Worm (Caenorhabditis elegans) whole organism, mixed stage, embryonic: Measurements from ENCODE around the gene npax-2.

ENCODE experiments used
- M03D4.4 ChIP-seq: sonication (generic microtip); optimal IDR thresholded peaks from 2 replicates; lab custom pipeline; 2017; ENCODE audit warnings: mild to moderate bottlenecking, missing genetic modification characterization, missing compliant biosample characterization
- bed-3 ChIP-seq: fragments of 200-800 bp; sonication (Bioruptor generic); optimal IDR thresholded peaks from 3 replicates; lab custom pipeline; 2018; ENCODE audit warnings: mild to moderate bottlenecking, missing genetic modification characterization, moderate library complexity, missing compliant biosample characterization
- blmp-1 ChIP-seq: fragments of 150-350 bp; optimal IDR thresholded peaks from 2 replicates; lab custom pipeline; 2014; ENCODE audit warnings: missing biosample characterization, missing genetic modification characterization
- ceh-83 ChIP-seq: fragments of 200-800 bp; sonication (Bioruptor generic); optimal IDR thresholded peaks from 2 replicates; lab custom pipeline; 2018; ENCODE audit warnings: mild to moderate bottlenecking, missing genetic modification characterization, missing compliant biosample characterization
- ces-1 ChIP-seq: fragments of 150-350 bp; optimal IDR thresholded peaks from 2 replicates; lab custom pipeline; 2014; ENCODE audit warnings: missing biosample characterization, missing genetic modification reagents, missing genetic modification characterization
- cnd-1 ChIP-seq: fragments of 200-800 bp; sonication (Bioruptor generic); optimal IDR thresholded peaks from 2 replicates; lab custom pipeline; 2018; ENCODE audit warnings: mild to moderate bottlenecking, missing genetic modification characterization, missing compliant biosample characterization
- elt-1 ChIP-seq: sonication (generic microtip); optimal IDR thresholded peaks from 2 replicates; lab custom pipeline; 2017; ENCODE audit warnings: missing genetic modification characterization, mild to moderate bottlenecking, missing compliant biosample characterization, antibody characterized with exemption, moderate library complexity, borderline replicate concordance; ENCODE audit not compliant: insufficient read depth
- elt-3 ChIP-seq: fragments of 150-350 bp; optimal IDR thresholded peaks from 2 replicates; lab custom pipeline; 2014; ENCODE audit warnings: missing biosample characterization, missing genetic modification characterization
- flh-1 ChIP-seq: fragments of 200-800 bp; sonication (Bioruptor generic); optimal IDR thresholded peaks from 2 replicates; lab custom pipeline; 2018; ENCODE audit warnings: mild to moderate bottlenecking, missing genetic modification characterization, moderate library complexity, missing compliant biosample characterization
- ham-2 ChIP-seq: fragments of 200-800 bp; sonication (Bioruptor generic); optimal IDR thresholded peaks from 2 replicates; lab custom pipeline; 2018; ENCODE audit warnings: mild to moderate bottlenecking, missing genetic modification characterization, missing compliant biosample characterization
- hlh-1 ChIP-seq: fragments of 150-350 bp; optimal IDR thresholded peaks from 2 replicates; lab custom pipeline; 2014; ENCODE audit warnings: missing biosample characterization, missing genetic modification reagents, missing genetic modification characterization
- lin-13 ChIP-seq: fragments of 150-350 bp; optimal IDR thresholded peaks from 2 replicates; lab custom pipeline; 2014; ENCODE audit warnings: missing biosample characterization, missing genetic modification characterization
- lsy-2 ChIP-seq: fragments of 150-350 bp; optimal IDR thresholded peaks from 2 replicates; lab custom pipeline; 2014; ENCODE audit warnings: missing biosample characterization, missing genetic modification characterization
- mab-5 ChIP-seq: fragments of 150-350 bp; optimal IDR thresholded peaks from 2 replicates; lab custom pipeline; 2014; ENCODE audit warnings: missing biosample characterization, missing genetic modification characterization
- mep-1 ChIP-seq: fragments of 150-350 bp; optimal IDR thresholded peaks from 2 replicates; lab custom pipeline; 2017; ENCODE audit warnings: missing biosample characterization, missing genetic modification reagents, missing genetic modification characterization, inconsistent platforms
- mls-2 ChIP-seq: sonication (generic microtip); optimal IDR thresholded peaks from 2 replicates; lab custom pipeline; 2016; ENCODE audit warnings: mild to moderate bottlenecking, missing genetic modification characterization, moderate library complexity, missing compliant biosample characterization
- nhr-2 ChIP-seq: fragments of 150-350 bp; optimal IDR thresholded peaks from 2 replicates; lab custom pipeline; 2014; ENCODE audit warnings: missing biosample characterization, missing genetic modification characterization
- nhr-237 ChIP-seq: fragments of 150-350 bp; optimal IDR thresholded peaks from 2 replicates; lab custom pipeline; 2014; ENCODE audit warnings: missing biosample characterization, missing genetic modification characterization
- nhr-28 ChIP-seq: fragments of 150-350 bp; optimal IDR thresholded peaks from 2 replicates; lab custom pipeline; 2014; ENCODE audit warnings: missing biosample characterization, missing genetic modification characterization
- nhr-76 ChIP-seq: sonication (generic microtip); optimal IDR thresholded peaks from 2 replicates; lab custom pipeline; 2017; ENCODE audit warnings: missing biosample characterization, missing genetic modification characterization
- pha-4 ChIP-seq: fragments of 150-350 bp; optimal IDR thresholded peaks from 2 replicates; lab custom pipeline; 2018; ENCODE audit warnings: missing biosample characterization, missing genetic modification reagents, missing genetic modification characterization
- sem-2 ChIP-seq: fragments of 200-800 bp; sonication (Bioruptor generic); optimal IDR thresholded peaks from 2 replicates; lab custom pipeline; 2018; ENCODE audit warnings: mild to moderate bottlenecking, missing genetic modification characterization, missing compliant biosample characterization
- snpc-4 ChIP-seq: fragments of 150-350 bp; optimal IDR thresholded peaks from 2 replicates; lab custom pipeline; 2014; ENCODE audit warnings: missing biosample characterization, missing genetic modification characterization
- sptf-1 ChIP-seq: sonication (generic microtip); optimal IDR thresholded peaks from 2 replicates; lab custom pipeline; 2017; ENCODE audit warnings: mild to moderate bottlenecking, missing genetic modification characterization, moderate library complexity, missing compliant biosample characterization
- unc-120 ChIP-seq: sonication (generic microtip); optimal IDR thresholded peaks from 2 replicates; lab custom pipeline; 2017; ENCODE audit warnings: missing genetic modification characterization, missing compliant biosample characterization; ENCODE audit not compliant: poor library complexity, severe bottlenecking
- unc-39 ChIP-seq: fragments of 150-350 bp; optimal IDR thresholded peaks from 2 replicates; lab custom pipeline; 2014; ENCODE audit warnings: missing biosample characterization, missing genetic modification characterization
- unc-62 ChIP-seq: fragments of 150-350 bp; optimal IDR thresholded peaks from 2 replicates; lab custom pipeline; 2014; ENCODE audit warnings: missing biosample characterization, missing genetic modification reagents, missing genetic modification characterization
- ztf-11 ChIP-seq: fragments of 150-350 bp; optimal IDR thresholded peaks from 2 replicates; lab custom pipeline; 2014; ENCODE audit warnings: missing biosample characterization, missing genetic modification characterization

npax-2 gene

ce11 chrX:2130141-2130540 lies 19.8 kb downstream of the npax-2 start, which contains the start of gene F53B1.8:
Gene F53B1.8 (minus strand): TSS chrX:2130241.
- TF ChIP-seq unc-62 (GFP tag; lab: Kevin White, UChicago) (no peak), hlh-1 (tag; lab: Kevin White, UChicago) (no peak)

DNA sequence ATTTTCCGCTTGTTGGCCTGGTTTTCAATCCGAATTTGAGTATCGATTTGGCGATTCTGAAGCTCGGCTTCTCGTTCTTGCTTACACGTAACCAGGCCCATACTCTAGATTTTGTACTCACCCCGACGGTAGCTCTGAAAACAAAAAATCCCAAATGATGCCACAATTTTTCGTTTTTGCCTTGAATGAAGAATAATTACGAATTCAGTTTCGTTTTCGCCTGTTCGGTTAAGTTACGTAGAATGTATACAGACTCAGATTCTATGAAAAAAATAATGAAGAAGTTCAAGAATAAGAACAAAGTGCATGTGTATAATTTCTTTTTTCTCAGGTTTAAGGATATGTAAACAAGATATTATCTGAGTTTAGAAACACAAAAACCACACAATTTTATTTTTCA lies 28.9 kb downstream of the npax-2 start, which contains the start of gene gpa-5:
TSS of gene gpa-5 (minus strand) at position 101 of the 400 bp plus-strand sequence.
- no peak for TF ChIP-seq unc-39 (tag; lab: Kevin White, UChicago)
- TF ChIP-seq ces-1 (GFP tag; lab: Kevin White, UChicago) = no peak
- no peak for TF ChIP-seq cnd-1
- no peak for TF ChIP-seq sptf-1 (tag; lab: Kevin White, UChicago)
- no peak for TF ChIP-seq unc-120
- no peak for TF ChIP-seq lin-13
- TF ChIP-seq flh-1 (GFP tag; lab: Kevin White, UChicago) = no peak
- no peak for TF ChIP-seq ham-2 (GFP tag; lab: Kevin White, UChicago)
- no peak for TF ChIP-seq nhr-237 (tag; lab: Kevin White, UChicago)
- no peak for TF ChIP-seq mab-5 (tag; lab: Kevin White, UChicago)
- TF ChIP-seq elt-3 (tag; lab: Kevin White, UChicago) = no peak
- TF ChIP-seq ceh-83 = no peak
- TF ChIP-seq mls-2 (tag; lab: Kevin White, UChicago) = no peak

- no peak for TF ChIP-seq unc-62 (GFP tag; lab: Kevin White, UChicago)
- no peak for TF ChIP-seq unc-39 (tag; lab: Kevin White, UChicago)
- no peak for TF ChIP-seq nhr-28 (tag; lab: Kevin White, UChicago)
- no peak for TF ChIP-seq flh-1 (GFP tag; lab: Kevin White, UChicago)
- TF ChIP-seq pha-4 (tag; lab: Kevin White, UChicago) = no peak
- TF ChIP-seq ztf-11 (tag; lab: Kevin White, UChicago) = no peak
- TF ChIP-seq nhr-76 (tag; lab: Kevin White, UChicago) = no peak
- no peak for TF ChIP-seq mep-1
- TF ChIP-seq sem-2 = no peak
- TF ChIP-seq M03D4.4 (tag; lab: Kevin White, UChicago) = no peak
These were observed 31.7 kb downstream of the npax-2 start, which contains the start of gene swip-10 for ce11 chrX:2118162-2118561. Gene swip-10 (minus strand): TSS chrX:2118262.

DNA sequence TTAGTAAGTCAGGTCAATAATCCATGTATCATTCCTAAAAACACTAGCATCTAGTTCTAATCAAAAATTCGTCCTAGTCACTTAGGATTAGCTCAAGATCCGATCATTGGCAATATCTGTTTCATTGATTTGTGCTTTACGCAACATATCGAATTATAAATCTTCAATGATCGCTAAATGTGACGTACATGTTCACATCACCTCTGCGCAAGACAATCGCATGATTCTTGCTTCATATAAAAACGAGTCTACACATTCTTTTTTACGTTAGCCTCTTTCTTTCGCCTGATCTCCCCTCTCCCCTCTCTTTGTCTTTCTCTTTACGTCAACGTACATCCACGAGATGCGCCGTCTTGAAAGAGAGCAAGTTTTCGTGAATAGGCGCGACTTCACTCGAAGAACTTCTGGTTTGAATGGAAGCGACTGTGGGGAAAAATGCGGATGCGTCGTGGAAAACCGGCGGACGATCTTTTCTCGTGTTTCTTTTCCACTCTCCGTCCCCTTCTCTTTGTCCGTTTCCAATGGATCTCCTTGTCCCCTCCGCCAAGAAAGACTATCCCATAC lies 33.5 kb downstream of the npax-2 start:
- TF ChIP-seq elt-1 (peak; percentile 61), nhr-76 (tag; lab: Kevin White, UChicago) (no peak)
- TF ChIP-seq, all 35 proteins: peak for 1

ce11 chrX:2114171-2114570 lies 35.7 kb downstream of the npax-2 start:
- TF ChIP-seq lsy-2 (tag; lab: Kevin White, UChicago) = no peak
- TF ChIP-seq elt-1 = peak; percentile 72
- no peak for TF ChIP-seq sem-2

- no peak for TF ChIP-seq lsy-2 (tag; lab: Kevin White, UChicago)
- TF ChIP-seq blmp-1 = no peak
- TF ChIP-seq ceh-83 = no peak
- TF ChIP-seq elt-3 (tag; lab: Kevin White, UChicago) = no peak
- no peak for TF ChIP-seq nhr-2
- no peak for TF ChIP-seq ztf-11 (tag; lab: Kevin White, UChicago)
- TF ChIP-seq ham-2 (GFP tag; lab: Kevin White, UChicago) = no peak
- no peak for TF ChIP-seq snpc-4
- TF ChIP-seq nhr-28 (tag; lab: Kevin White, UChicago) = no peak
- no peak for TF ChIP-seq mab-5 (tag; lab: Kevin White, UChicago)
- no peak for TF ChIP-seq cnd-1
- TF ChIP-seq bed-3 = no peak
- no peak for TF ChIP-seq nhr-237 (tag; lab: Kevin White, UChicago)
- no peak for TF ChIP-seq ces-1 (GFP tag; lab: Kevin White, UChicago)
These were observed 36.9 kb downstream of the npax-2 start, which contains the start of gene bus-5 for ce11 chrX:2113004-2113403. Gene bus-5 (minus strand): TSS chrX:2113104.
